Fruit fly (Drosophila melanogaster): ENCODE results near the gene SppL.

DNA sequence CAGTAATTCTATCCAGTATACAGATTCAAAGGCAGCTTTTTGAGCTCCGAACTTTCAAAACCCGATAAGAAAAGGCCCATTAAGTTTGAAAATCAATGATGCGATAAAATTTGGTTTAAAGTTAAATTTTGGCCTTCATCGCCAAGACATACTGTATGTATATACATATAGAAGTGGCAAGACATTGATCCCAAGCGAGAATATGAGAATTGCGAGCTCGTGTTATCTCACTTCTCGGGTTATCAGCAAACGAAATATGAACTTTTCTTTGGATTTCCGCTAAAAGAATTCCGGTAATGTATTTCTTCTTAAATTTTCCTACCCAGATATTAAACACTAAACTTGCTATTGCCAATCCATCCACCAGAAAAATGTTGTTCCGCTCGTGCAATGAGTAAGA is 4.7 kb upstream of the SppL start:
- no peak for TF ChIP-seq CG8478 (optimal IDR thresholded peaks at IDR 0.05)
- no peak for TF ChIP-seq CTCF (optimal IDR thresholded peaks at IDR 0.05)
